Fruit fly (Drosophila melanogaster): ENCODE results near the gene CG18477.

- TF ChIP-seq psq (optimal IDR thresholded peaks at IDR 0.05) = no peak
- TF ChIP-seq ttk (optimal IDR thresholded peaks at IDR 0.05) = no peak
Observed at dm6 chr2L:15628378-15628777, 32.5 kb upstream of the CG18477 start, which contains the start of gene CG7631.
